Fruit fly (Drosophila melanogaster): ENCODE measurements around the gene mtSSB.

dm6 chr3R:16239304-16239703, 34.3 kb upstream of the mtSSB start:
- TF ChIP-seq usp (GFP tag; optimal IDR thresholded peaks at IDR 0.05) (no peak), CG8478 (optimal IDR thresholded peaks at IDR 0.05) (no peak)

All from whole organism.